Worm (Caenorhabditis elegans) whole organism, late embryonic: ENCODE measurements around the gene acl-5.

Experiments used
- ama-1 ChIP-seq: fragments of 150-350 bp; optimal IDR thresholded peaks from 2 replicates; lab custom pipeline; 2014
- ceh-24 ChIP-seq: sonication (generic microtip); optimal IDR thresholded peaks from 2 replicates; lab custom pipeline; 2016; ENCODE audit warnings: mild to moderate bottlenecking, missing genetic modification characterization, missing compliant biosample characterization
- ceh-6 ChIP-seq: fragments of 200-800 bp; sonication (Bioruptor generic); optimal IDR thresholded peaks from 2 replicates; lab custom pipeline; 2018; ENCODE audit warnings: mild to moderate bottlenecking, missing genetic modification characterization, missing compliant biosample characterization
- ceh-9 ChIP-seq: sonication (generic microtip); optimal IDR thresholded peaks from 2 replicates; lab custom pipeline; 2016; ENCODE audit warnings: mild to moderate bottlenecking, missing genetic modification characterization, inconsistent platforms, missing compliant biosample characterization
- dve-1 ChIP-seq: sonication (generic microtip); optimal IDR thresholded peaks from 2 replicates; lab custom pipeline; 2017; ENCODE audit warnings: antibody characterized with exemption, mild to moderate bottlenecking, missing genetic modification characterization, missing compliant biosample characterization
- hlh-13 ChIP-seq: fragments of 200-800 bp; sonication (Bioruptor generic); optimal IDR thresholded peaks from 2 replicates; lab custom pipeline; 2018; ENCODE audit warnings: mild to moderate bottlenecking, missing genetic modification characterization, missing compliant biosample characterization
- lin-11 ChIP-seq: fragments of 200-800 bp; sonication (Bioruptor generic); optimal IDR thresholded peaks from 2 replicates; lab custom pipeline; 2018; ENCODE audit warnings: mild to moderate bottlenecking, missing genetic modification characterization, missing compliant biosample characterization
- nfya-1 ChIP-seq: sonication (generic microtip); optimal IDR thresholded peaks from 2 replicates; lab custom pipeline; 2017; ENCODE audit warnings: missing genetic modification characterization, mild to moderate bottlenecking, missing compliant biosample characterization, antibody characterized with exemption, moderate library complexity
- nhr-232 ChIP-seq: sonication (generic microtip); optimal IDR thresholded peaks from 2 replicates; lab custom pipeline; 2016; ENCODE audit warnings: missing genetic modification characterization, missing compliant biosample characterization
- npax-4 ChIP-seq: sonication (generic microtip); optimal IDR thresholded peaks from 2 replicates; lab custom pipeline; 2016; ENCODE audit warnings: missing genetic modification characterization, missing compliant biosample characterization
- pqm-1 ChIP-seq: sonication (generic microtip); optimal IDR thresholded peaks from 2 replicates; lab custom pipeline; 2016; ENCODE audit warnings: missing genetic modification characterization, missing compliant biosample characterization
- sdc-2 ChIP-seq: sonication (generic microtip); optimal IDR thresholded peaks from 2 replicates; lab custom pipeline; 2016; ENCODE audit warnings: missing genotype, missing genetic modification characterization, missing compliant biosample characterization
- unc-3 ChIP-seq, 2 experiments: fragments of 200-800 bp in 1 of 2; sonication (Bioruptor generic) in 1 of 2; sonication (generic microtip) in 1 of 2; conservative IDR thresholded peaks in 1 of 2; optimal IDR thresholded peaks in 1 of 2; 2 replicates each; pipeline versions ENCODE4 v1.3.6 to Lab custom; 2016 to 2022; ENCODE audit warnings: missing compliant biosample characterization in 2 of 2, missing genetic modification characterization in 2 of 2, missing genetic modification reagents in 1 of 2
- unc-55 ChIP-seq: sonication (generic microtip); optimal IDR thresholded peaks from 2 replicates; lab custom pipeline; 2017; ENCODE audit warnings: missing biosample characterization, missing genetic modification reagents, missing genetic modification characterization

DNA sequence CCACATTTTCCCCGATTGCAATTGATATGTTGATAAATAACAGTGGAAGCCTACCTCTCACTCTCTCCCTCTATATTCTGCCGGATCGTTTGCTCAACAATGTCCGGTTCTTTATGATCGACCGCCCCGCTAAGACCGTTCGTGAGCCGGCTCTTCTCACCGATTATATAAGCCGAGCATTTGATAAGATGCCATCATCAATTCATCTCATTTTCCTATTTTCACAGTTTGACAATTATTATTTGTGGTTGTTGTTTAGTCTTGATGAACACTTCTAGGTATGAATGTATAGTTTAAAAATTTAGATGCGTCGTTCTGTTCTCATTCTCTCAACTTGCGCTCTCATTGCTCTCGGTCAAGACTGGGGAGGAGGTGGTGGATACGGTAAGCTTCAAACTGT is 8.9 kb upstream of the acl-5 start, which contains the start of gene idpa-3:
- no peak for TF ChIP-seq ama-1 (lab: Kevin White, UChicago)
- no peak for TF ChIP-seq pqm-1 (tag; lab: Kevin White, UChicago)
- no peak for TF ChIP-seq dve-1
- no peak for TF ChIP-seq ceh-6 (GFP tag; lab: Kevin White, UChicago)
- TF ChIP-seq unc-55 (GFP tag; lab: Kevin White, UChicago): no peak
- TF ChIP-seq nfya-1 (tag; lab: Kevin White, UChicago): no peak
- no peak for TF ChIP-seq lin-11 (tag; lab: Kevin White, UChicago)
- no peak for TF ChIP-seq npax-4
- no peak for TF ChIP-seq nhr-232
- TF ChIP-seq sdc-2 (tag; lab: Kevin White, UChicago): no peak
- TF ChIP-seq unc-3 (GFP tag; conservative IDR thresholded peaks at IDR 0.05; lab: Robert Waterston, UW): no peak
- TF ChIP-seq unc-3 (tag; optimal IDR thresholded peaks at IDR 0.05; lab: Kevin White, UChicago): no peak
- no peak for TF ChIP-seq ceh-24
- TF ChIP-seq ceh-9 (tag; lab: Kevin White, UChicago): no peak
- no peak for TF ChIP-seq hlh-13
